Worm (Caenorhabditis elegans): ENCODE measurements around the gene K02D10.4.

Gene K02D10.4

ce11 chrIII:8782744-8783143 lies 2.9 kb upstream of the K02D10.4 start (continued):
- TF ChIP-seq tra-1 (GFP tag; IDR thresholded peaks at IDR 0.05): 0 out of 2 replicates have a peak, but pooled peaks have one; percentile 52
- TF ChIP-seq dmd-9 (GFP tag; IDR thresholded peaks at IDR 0.05): no peak
- peak; percentile 3 for TF ChIP-seq mxl-3 (GFP tag; optimal IDR thresholded peaks at IDR 0.05)
- peak in 1 of 2 experiments; percentile 77 for TF ChIP-seq mdl-1 (tag; optimal IDR thresholded peaks at IDR 0.05)
- peak in 1 of 2 experiments; percentile 38 for TF ChIP-seq hif-1 (tag; optimal IDR thresholded peaks at IDR 0.05)
- no peak for TF ChIP-seq zip-2 (tag; optimal IDR thresholded peaks at IDR 0.05)
- TF ChIP-seq lin-29 (GFP tag; IDR thresholded peaks at IDR 0.05): no peak
- no peak for TF ChIP-seq F37D6.2 (tag; optimal IDR thresholded peaks at IDR 0.05)
- peak; percentile 7 for TF ChIP-seq nhr-25 (tag; optimal IDR thresholded peaks at IDR 0.05; ENCODE audit: borderline replicate concordance, insufficient read depth)
- TF ChIP-seq nhr-237 (tag; optimal IDR thresholded peaks at IDR 0.05): no peak
- TF ChIP-seq ces-1 (GFP tag; optimal IDR thresholded peaks at IDR 0.05): no peak
- TF ChIP-seq snpc-1.2 (GFP tag; IDR thresholded peaks at IDR 0.05): no peak
- TF ChIP-seq F44E2.7 (GFP tag; IDR thresholded peaks at IDR 0.05): no peak
- TF ChIP-seq zfp-3 (GFP tag; conservative IDR thresholded peaks at IDR 0.05): no peak
- TF ChIP-seq attf-4 (tag; optimal IDR thresholded peaks at IDR 0.05): no peak
- no peak for TF ChIP-seq Y105C5A.15 (GFP tag; IDR thresholded peaks at IDR 0.05)
- TF ChIP-seq dve-1 (tag; optimal IDR thresholded peaks at IDR 0.05; ENCODE audit: insufficient read depth): peak; percentile 92

- no peak for TF ChIP-seq sdz-12 (GFP tag; optimal IDR thresholded peaks at IDR 0.05)
- TF ChIP-seq hlh-11 (tag; optimal IDR thresholded peaks at IDR 0.05): peak; percentile 2
- TF ChIP-seq dmd-9 (GFP tag; IDR thresholded peaks at IDR 0.05): no peak
- TF ChIP-seq fkh-10 (GFP tag; optimal IDR thresholded peaks at IDR 0.05): no peak
- no peak for TF ChIP-seq mdt-29 (GFP tag; IDR thresholded peaks at IDR 0.05)
- TF ChIP-seq ceh-82 (tag; optimal IDR thresholded peaks at IDR 0.05): no peak
- no peak for TF ChIP-seq jun-1 (tag; optimal IDR thresholded peaks at IDR 0.05)
- no peak for TF ChIP-seq ceh-62 (tag; optimal IDR thresholded peaks at IDR 0.05)
- no peak for TF ChIP-seq gei-8 (GFP tag; optimal IDR thresholded peaks at IDR 0.05)
- TF ChIP-seq nhr-28 (tag; optimal IDR thresholded peaks at IDR 0.05): no peak
- TF ChIP-seq nhr-25 (tag; optimal IDR thresholded peaks at IDR 0.05; ENCODE audit: borderline replicate concordance, insufficient read depth): no peak
- TF ChIP-seq lin-29 (GFP tag; IDR thresholded peaks at IDR 0.05): no peak
- no peak for TF ChIP-seq tra-1 (GFP tag; IDR thresholded peaks at IDR 0.05)
- TF ChIP-seq Y105C5A.15 (GFP tag; IDR thresholded peaks at IDR 0.05): no peak
- TF ChIP-seq unc-62 (GFP tag; optimal IDR thresholded peaks at IDR 0.05 in 1 of 2): peak in 1 of 2 experiments; percentile 93
- no peak for TF ChIP-seq unc-62 (tag; optimal IDR thresholded peaks at IDR 0.05)
- no peak for TF ChIP-seq lin-1 (GFP tag; IDR thresholded peaks at IDR 0.05)
- TF ChIP-seq hlh-30 (tag; optimal IDR thresholded peaks at IDR 0.05; ENCODE audit: insufficient read depth): peak; percentile 52
- TF ChIP-seq zip-11 (GFP tag; IDR thresholded peaks at IDR 0.05): no peak
- TF ChIP-seq F26F4.8 (GFP tag; conservative IDR thresholded peaks at IDR 0.05): no peak
- no peak for TF ChIP-seq egl-27 (tag; optimal IDR thresholded peaks at IDR 0.05)
- no peak for TF ChIP-seq nhr-237 (tag; optimal IDR thresholded peaks at IDR 0.05)
- TF ChIP-seq R02D3.7 (tag; optimal IDR thresholded peaks at IDR 0.05): no peak
- no peak for TF ChIP-seq ZK546.5 (tag; optimal IDR thresholded peaks at IDR 0.05)
- TF ChIP-seq saeg-2 (GFP tag; IDR thresholded peaks at IDR 0.05): no peak
- TF ChIP-seq egl-43 (GFP tag; IDR thresholded peaks at IDR 0.05): no peak
- TF ChIP-seq snpc-4 (tag; optimal IDR thresholded peaks at IDR 0.05): no peak
- no peak for TF ChIP-seq hmg-1.1 (GFP tag; IDR thresholded peaks at IDR 0.05)
- TF ChIP-seq daf-19 (GFP tag; conservative IDR thresholded peaks at IDR 0.05): no peak
- TF ChIP-seq F49E8.2 (tag; optimal IDR thresholded peaks at IDR 0.05; ENCODE audit: borderline replicate concordance): no peak
- no peak for TF ChIP-seq ztf-11 (tag; optimal IDR thresholded peaks at IDR 0.05)
- TF ChIP-seq nhr-76 (tag; optimal IDR thresholded peaks at IDR 0.05): no peak
- no peak for TF ChIP-seq lin-39 (tag; optimal IDR thresholded peaks at IDR 0.05)
- no peak for TF ChIP-seq ces-1 (GFP tag; optimal IDR thresholded peaks at IDR 0.05)
- no peak for TF ChIP-seq mxl-3 (GFP tag; optimal IDR thresholded peaks at IDR 0.05)
- no peak for TF ChIP-seq T26A8.4 (GFP tag; IDR thresholded peaks at IDR 0.05)
- TF ChIP-seq nhr-10 (tag; optimal IDR thresholded peaks at IDR 0.05): no peak
- TF ChIP-seq zag-1 (tag; optimal IDR thresholded peaks at IDR 0.05): no peak
- TF ChIP-seq mdl-1 (tag; optimal IDR thresholded peaks at IDR 0.05): peak in 1 of 2 experiments; percentile 45
- no peak for TF ChIP-seq zip-2 (tag; optimal IDR thresholded peaks at IDR 0.05)
- no peak for TF ChIP-seq tag-97 (GFP tag; IDR thresholded peaks at IDR 0.05)
- TF ChIP-seq hif-1 (tag; optimal IDR thresholded peaks at IDR 0.05): no peak
- 0 out of 2 replicates have a peak, but pooled peaks have one; percentile 20 for TF ChIP-seq dmd-6 (GFP tag; IDR thresholded peaks at IDR 0.05)
Measured at ce11 chrIII:8782080-8782479, 2.3 kb upstream of the K02D10.4 start.

Data from whole organism, L4 larva.